Worm (Caenorhabditis elegans) whole organism, mixed stage, embryonic: ENCODE data around the gene let-4.
A peak's percentile ranks its signal among the peaks of the same experiment; 100 is the strongest.

ENCODE experiments used
- M03D4.4 ChIP-seq: sonication (generic microtip); optimal IDR thresholded peaks from 2 replicates; lab custom pipeline; 2017; ENCODE audit warnings: mild to moderate bottlenecking, missing genetic modification characterization, missing compliant biosample characterization
- bed-3 ChIP-seq: fragments of 200-800 bp; sonication (Bioruptor generic); optimal IDR thresholded peaks from 3 replicates; lab custom pipeline; 2018; ENCODE audit warnings: mild to moderate bottlenecking, missing genetic modification characterization, moderate library complexity, missing compliant biosample characterization
- blmp-1 ChIP-seq: fragments of 150-350 bp; optimal IDR thresholded peaks from 2 replicates; lab custom pipeline; 2014; ENCODE audit warnings: missing biosample characterization, missing genetic modification characterization
- ceh-39 ChIP-seq: fragments of 150-350 bp; optimal IDR thresholded peaks from 2 replicates; lab custom pipeline; 2014; ENCODE audit warnings: missing biosample characterization, missing genetic modification characterization
- ceh-43 ChIP-seq: fragments of 200-800 bp; sonication (Bioruptor generic); optimal IDR thresholded peaks from 2 replicates; lab custom pipeline; 2018; ENCODE audit warnings: mild to moderate bottlenecking, missing genetic modification characterization, moderate library complexity, missing compliant biosample characterization
- ceh-83 ChIP-seq: fragments of 200-800 bp; sonication (Bioruptor generic); optimal IDR thresholded peaks from 2 replicates; lab custom pipeline; 2018; ENCODE audit warnings: mild to moderate bottlenecking, missing genetic modification characterization, missing compliant biosample characterization
- ces-1 ChIP-seq: fragments of 150-350 bp; optimal IDR thresholded peaks from 2 replicates; lab custom pipeline; 2014; ENCODE audit warnings: missing biosample characterization, missing genetic modification reagents, missing genetic modification characterization
- cnd-1 ChIP-seq: fragments of 200-800 bp; sonication (Bioruptor generic); optimal IDR thresholded peaks from 2 replicates; lab custom pipeline; 2018; ENCODE audit warnings: mild to moderate bottlenecking, missing genetic modification characterization, missing compliant biosample characterization
- drap-1 ChIP-seq: fragments of 200-800 bp; sonication (Bioruptor generic); optimal IDR thresholded peaks from 3 replicates; lab custom pipeline; 2018; ENCODE audit warnings: mild to moderate bottlenecking, missing genetic modification characterization, missing compliant biosample characterization
- elt-1 ChIP-seq: sonication (generic microtip); optimal IDR thresholded peaks from 2 replicates; lab custom pipeline; 2017; ENCODE audit warnings: missing genetic modification characterization, mild to moderate bottlenecking, missing compliant biosample characterization, antibody characterized with exemption, moderate library complexity, borderline replicate concordance; ENCODE audit not compliant: insufficient read depth
- elt-3 ChIP-seq: fragments of 150-350 bp; optimal IDR thresholded peaks from 2 replicates; lab custom pipeline; 2014; ENCODE audit warnings: missing biosample characterization, missing genetic modification characterization
- flh-1 ChIP-seq: fragments of 200-800 bp; sonication (Bioruptor generic); optimal IDR thresholded peaks from 2 replicates; lab custom pipeline; 2018; ENCODE audit warnings: mild to moderate bottlenecking, missing genetic modification characterization, moderate library complexity, missing compliant biosample characterization
- ham-2 ChIP-seq: fragments of 200-800 bp; sonication (Bioruptor generic); optimal IDR thresholded peaks from 2 replicates; lab custom pipeline; 2018; ENCODE audit warnings: mild to moderate bottlenecking, missing genetic modification characterization, missing compliant biosample characterization
- hlh-1 ChIP-seq: fragments of 150-350 bp; optimal IDR thresholded peaks from 2 replicates; lab custom pipeline; 2014; ENCODE audit warnings: missing biosample characterization, missing genetic modification reagents, missing genetic modification characterization
- lin-13 ChIP-seq: fragments of 150-350 bp; optimal IDR thresholded peaks from 2 replicates; lab custom pipeline; 2014; ENCODE audit warnings: missing biosample characterization, missing genetic modification characterization
- lin-32 ChIP-seq: fragments of 200-800 bp; sonication (Bioruptor generic); optimal IDR thresholded peaks from 2 replicates; lab custom pipeline; 2018; ENCODE audit warnings: mild to moderate bottlenecking, missing genetic modification characterization, missing compliant biosample characterization
- lsy-2 ChIP-seq: fragments of 150-350 bp; optimal IDR thresholded peaks from 2 replicates; lab custom pipeline; 2014; ENCODE audit warnings: missing biosample characterization, missing genetic modification characterization
- mab-5 ChIP-seq: fragments of 150-350 bp; optimal IDR thresholded peaks from 2 replicates; lab custom pipeline; 2014; ENCODE audit warnings: missing biosample characterization, missing genetic modification characterization
- mep-1 ChIP-seq: fragments of 150-350 bp; optimal IDR thresholded peaks from 2 replicates; lab custom pipeline; 2017; ENCODE audit warnings: missing biosample characterization, missing genetic modification reagents, missing genetic modification characterization, inconsistent platforms
- mls-2 ChIP-seq: sonication (generic microtip); optimal IDR thresholded peaks from 2 replicates; lab custom pipeline; 2016; ENCODE audit warnings: mild to moderate bottlenecking, missing genetic modification characterization, moderate library complexity, missing compliant biosample characterization
- nhr-12 ChIP-seq: fragments of 150-350 bp; optimal IDR thresholded peaks from 2 replicates; lab custom pipeline; 2014; ENCODE audit warnings: missing biosample characterization, missing genetic modification characterization
- nhr-2 ChIP-seq: fragments of 150-350 bp; optimal IDR thresholded peaks from 2 replicates; lab custom pipeline; 2014; ENCODE audit warnings: missing biosample characterization, missing genetic modification characterization
- nhr-237 ChIP-seq: fragments of 150-350 bp; optimal IDR thresholded peaks from 2 replicates; lab custom pipeline; 2014; ENCODE audit warnings: missing biosample characterization, missing genetic modification characterization
- nhr-28 ChIP-seq: fragments of 150-350 bp; optimal IDR thresholded peaks from 2 replicates; lab custom pipeline; 2014; ENCODE audit warnings: missing biosample characterization, missing genetic modification characterization
- nhr-76 ChIP-seq: sonication (generic microtip); optimal IDR thresholded peaks from 2 replicates; lab custom pipeline; 2017; ENCODE audit warnings: missing biosample characterization, missing genetic modification characterization
- pha-4 ChIP-seq: fragments of 150-350 bp; optimal IDR thresholded peaks from 2 replicates; lab custom pipeline; 2018; ENCODE audit warnings: missing biosample characterization, missing genetic modification reagents, missing genetic modification characterization
- sem-2 ChIP-seq: fragments of 200-800 bp; sonication (Bioruptor generic); optimal IDR thresholded peaks from 2 replicates; lab custom pipeline; 2018; ENCODE audit warnings: mild to moderate bottlenecking, missing genetic modification characterization, missing compliant biosample characterization
- snpc-4 ChIP-seq: fragments of 150-350 bp; optimal IDR thresholded peaks from 2 replicates; lab custom pipeline; 2014; ENCODE audit warnings: missing biosample characterization, missing genetic modification characterization
- sptf-1 ChIP-seq: sonication (generic microtip); optimal IDR thresholded peaks from 2 replicates; lab custom pipeline; 2017; ENCODE audit warnings: mild to moderate bottlenecking, missing genetic modification characterization, moderate library complexity, missing compliant biosample characterization
- tbx-8 ChIP-seq: fragments of 200-800 bp; sonication (Bioruptor generic); optimal IDR thresholded peaks from 2 replicates; lab custom pipeline; 2018; ENCODE audit warnings: mild to moderate bottlenecking, missing genetic modification characterization, moderate library complexity, missing compliant biosample characterization
- unc-120 ChIP-seq: sonication (generic microtip); optimal IDR thresholded peaks from 2 replicates; lab custom pipeline; 2017; ENCODE audit warnings: missing genetic modification characterization, missing compliant biosample characterization; ENCODE audit not compliant: poor library complexity, severe bottlenecking
- unc-39 ChIP-seq: fragments of 150-350 bp; optimal IDR thresholded peaks from 2 replicates; lab custom pipeline; 2014; ENCODE audit warnings: missing biosample characterization, missing genetic modification characterization
- unc-62 ChIP-seq: fragments of 150-350 bp; optimal IDR thresholded peaks from 2 replicates; lab custom pipeline; 2014; ENCODE audit warnings: missing biosample characterization, missing genetic modification reagents, missing genetic modification characterization
- zip-8 ChIP-seq: fragments of 150-350 bp; optimal IDR thresholded peaks from 2 replicates; lab custom pipeline; 2014; ENCODE audit warnings: missing biosample characterization, missing genetic modification characterization
- ztf-11 ChIP-seq: fragments of 150-350 bp; optimal IDR thresholded peaks from 2 replicates; lab custom pipeline; 2014; ENCODE audit warnings: missing biosample characterization, missing genetic modification characterization

The let-4 gene

ce11 chrX:14599245-14599644 lies 21.5 kb downstream of the let-4 start, which contains the start of gene C44H4.6:
Gene C44H4.6 (minus strand): TSS chrX:14599345.
- TF ChIP-seq cnd-1 (tag; lab: Kevin White, UChicago) (no peak), nhr-28 (tag; lab: Kevin White, UChicago) (no peak), blmp-1 (no peak), lsy-2 (tag; lab: Kevin White, UChicago) (no peak), lin-13 (tag; lab: Kevin White, UChicago) (no peak), sptf-1 (tag; lab: Kevin White, UChicago) (no peak), elt-3 (tag; lab: Kevin White, UChicago) (no peak), ztf-11 (tag; lab: Kevin White, UChicago) (no peak), mls-2 (tag; lab: Kevin White, UChicago) (no peak), hlh-1 (no peak)

- TF ChIP-seq ztf-11 (tag; lab: Kevin White, UChicago) (peak; percentile 31), M03D4.4 (tag; lab: Kevin White, UChicago) (peak; percentile 24), drap-1 (GFP tag; lab: Kevin White, UChicago) (peak; percentile 44), unc-62 (peak; percentile 24), lin-13 (tag; lab: Kevin White, UChicago) (peak; percentile 47), nhr-237 (tag; lab: Kevin White, UChicago) (no peak), mep-1 (tag; lab: Kevin White, UChicago) (peak; percentile 65), ceh-43 (GFP tag; lab: Kevin White, UChicago) (peak; percentile 28), pha-4 (peak; percentile 96), lsy-2 (tag; lab: Kevin White, UChicago) (peak; percentile 31), ham-2 (peak; percentile 46), nhr-2 (tag; lab: Kevin White, UChicago) (peak; percentile 14), mls-2 (tag; lab: Kevin White, UChicago) (peak; percentile 62), lin-32 (GFP tag; lab: Kevin White, UChicago) (no peak), unc-120 (tag; lab: Kevin White, UChicago) (no peak), ceh-83 (GFP tag; lab: Kevin White, UChicago) (peak; percentile 61), ces-1 (GFP tag; lab: Kevin White, UChicago) (peak; percentile 51), ceh-39 (tag; lab: Kevin White, UChicago) (no peak), sptf-1 (tag; lab: Kevin White, UChicago) (peak; percentile 13)
These were observed 24.9 kb downstream of the let-4 start, which contains the start of gene eor-2 for ce11 chrX:14602676-14603075. Gene eor-2 (plus strand): TSS chrX:14603017.

DNA sequence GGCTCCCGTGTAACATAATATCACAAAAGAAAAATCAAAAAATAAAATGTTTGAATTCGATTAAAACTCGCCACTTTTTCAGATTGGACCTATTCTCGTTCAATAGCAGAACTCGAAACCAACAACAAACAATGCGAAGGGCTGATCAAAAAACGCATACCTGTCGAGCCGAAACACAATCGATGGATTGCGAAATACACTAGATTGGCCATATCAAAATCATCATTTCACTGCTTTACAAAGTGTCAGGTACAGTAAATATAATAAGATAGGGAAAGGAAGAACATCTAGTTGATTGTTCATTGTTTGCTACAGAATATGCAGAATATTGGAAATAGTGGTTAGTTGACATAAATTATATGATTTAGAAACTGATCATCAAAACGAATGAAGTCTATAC lies 30.0 kb downstream of the let-4 start:
- TF ChIP-seq drap-1 (GFP tag; lab: Kevin White, UChicago) (no peak), nhr-12 (tag; lab: Kevin White, UChicago) (no peak), cnd-1 (tag; lab: Kevin White, UChicago) (no peak), tbx-8 (no peak), sptf-1 (tag; lab: Kevin White, UChicago) (no peak), mab-5 (tag; lab: Kevin White, UChicago) (no peak), lsy-2 (tag; lab: Kevin White, UChicago) (no peak), nhr-237 (tag; lab: Kevin White, UChicago) (no peak), elt-1 (tag; lab: Kevin White, UChicago) (no peak)

- TF ChIP-seq unc-120 (tag; lab: Kevin White, UChicago), result peak; percentile 61
- peak; percentile 21 for TF ChIP-seq hlh-1
- no peak for TF ChIP-seq nhr-12 (tag; lab: Kevin White, UChicago)
- TF ChIP-seq flh-1 (GFP tag; lab: Kevin White, UChicago), result no peak
- no peak for TF ChIP-seq nhr-28 (tag; lab: Kevin White, UChicago)
- TF ChIP-seq sptf-1 (tag; lab: Kevin White, UChicago), result no peak
- TF ChIP-seq tbx-8, result no peak
- TF ChIP-seq ces-1 (GFP tag; lab: Kevin White, UChicago), result no peak
- TF ChIP-seq ztf-11 (tag; lab: Kevin White, UChicago), result no peak
- no peak for TF ChIP-seq bed-3 (GFP tag; lab: Kevin White, UChicago)
- no peak for TF ChIP-seq ceh-39 (tag; lab: Kevin White, UChicago)
- TF ChIP-seq M03D4.4 (tag; lab: Kevin White, UChicago), result no peak
- TF ChIP-seq nhr-237 (tag; lab: Kevin White, UChicago), result no peak
- no peak for TF ChIP-seq mep-1 (tag; lab: Kevin White, UChicago)
- TF ChIP-seq nhr-2 (tag; lab: Kevin White, UChicago), result no peak
- TF ChIP-seq lin-32 (GFP tag; lab: Kevin White, UChicago), result no peak
- TF ChIP-seq snpc-4 (tag; lab: Kevin White, UChicago), result no peak
- TF ChIP-seq lin-13 (tag; lab: Kevin White, UChicago), result no peak
- peak; percentile 83 for TF ChIP-seq zip-8 (tag; lab: Kevin White, UChicago)
- no peak for TF ChIP-seq elt-1 (tag; lab: Kevin White, UChicago)
- TF ChIP-seq elt-3 (tag; lab: Kevin White, UChicago), result no peak
- TF ChIP-seq unc-62, result no peak
- no peak for TF ChIP-seq mls-2 (tag; lab: Kevin White, UChicago)
- peak; percentile 35 for TF ChIP-seq pha-4
- no peak for TF ChIP-seq blmp-1
- peak; percentile 30 for TF ChIP-seq ham-2
- TF ChIP-seq sem-2, result no peak
- peak; percentile 10 for TF ChIP-seq cnd-1 (tag; lab: Kevin White, UChicago)
- no peak for TF ChIP-seq drap-1 (GFP tag; lab: Kevin White, UChicago)
- no peak for TF ChIP-seq lsy-2 (tag; lab: Kevin White, UChicago)
- no peak for TF ChIP-seq unc-39 (tag; lab: Kevin White, UChicago)
- no peak for TF ChIP-seq ceh-43 (GFP tag; lab: Kevin White, UChicago)
- TF ChIP-seq ceh-83 (GFP tag; lab: Kevin White, UChicago), result no peak
- TF ChIP-seq nhr-76, result no peak
- no peak for TF ChIP-seq mab-5 (tag; lab: Kevin White, UChicago)
These were observed 32.5 kb downstream of the let-4 start for ce11 chrX:14610093-14610763.
